Worm (Caenorhabditis elegans) whole organism, L4 larva: ENCODE results near the gene fbn-1.

Experiments
- D1046.2 ChIP-seq: fragments of 200-800 bp; sonication (Bioruptor generic); IDR thresholded peaks from 2 replicates; pipeline ENCODE4 v1.3.6; 2022; ENCODE audit warnings: missing genetic modification characterization, missing compliant biosample characterization
- F10B5.3 ChIP-seq: sonication (generic microtip); optimal IDR thresholded peaks from 2 replicates; lab custom pipeline; 2016; ENCODE audit warnings: mild to moderate bottlenecking, missing genetic modification characterization, missing compliant biosample characterization
- F49E8.2 ChIP-seq: sonication (generic microtip); optimal IDR thresholded peaks from 2 replicates; lab custom pipeline; 2016; ENCODE audit warnings: missing compliant biosample characterization, mild to moderate bottlenecking, missing genetic modification characterization, borderline replicate concordance
- R02D3.7 ChIP-seq: fragments of 150-350 bp; sonication (generic microtip); optimal IDR thresholded peaks from 3 replicates; lab custom pipeline; 2014; ENCODE audit warnings: missing biosample characterization, missing genetic modification characterization
- Y105C5A.15 ChIP-seq: fragments of 200-800 bp; sonication (Bioruptor generic); IDR thresholded peaks from 2 replicates; pipeline ENCODE4 v1.3.6; 2022; ENCODE audit warnings: missing genetic modification characterization, missing compliant biosample characterization
- Y75B8A.6 ChIP-seq: fragments of 200-800 bp; sonication (Bioruptor generic); IDR thresholded peaks from 2 replicates; pipeline ENCODE4 v1.3.6; 2022; ENCODE audit warnings: missing genetic modification reagents, missing genetic modification characterization, missing compliant biosample characterization
- ZK337.2 ChIP-seq: fragments of 200-800 bp; sonication (Bioruptor generic); IDR thresholded peaks from 2 replicates; pipeline ENCODE4 v1.3.6; 2022; ENCODE audit warnings: missing genetic modification reagents, missing genetic modification characterization, missing compliant biosample characterization
- ama-1 ChIP-seq: fragments of 150-350 bp; optimal IDR thresholded peaks from 2 replicates; lab custom pipeline; 2014; ENCODE audit warnings: inconsistent platforms, mixed read lengths
- ceh-20 ChIP-seq: fragments of 200-800 bp; sonication (Bioruptor generic); IDR thresholded peaks from 2 replicates; pipeline ENCODE4 v1.3.6; 2022; ENCODE audit warnings: missing genetic modification reagents, missing genetic modification characterization, missing compliant biosample characterization
- ceh-44 ChIP-seq: fragments of 200-800 bp; sonication (Bioruptor generic); IDR thresholded peaks from 2 replicates; pipeline ENCODE4 v1.3.6; 2022; ENCODE audit warnings: missing genetic modification reagents, missing genetic modification characterization, missing compliant biosample characterization
- ceh-82 ChIP-seq: sonication (generic microtip); optimal IDR thresholded peaks from 2 replicates; lab custom pipeline; 2017; ENCODE audit warnings: missing biosample characterization, missing genetic modification characterization
- ces-1 ChIP-seq: fragments of 150-350 bp; sonication (generic microtip); optimal IDR thresholded peaks from 4 replicates; lab custom pipeline; 2014; ENCODE audit warnings: missing biosample characterization, missing genetic modification reagents, missing genetic modification characterization
- daf-8 ChIP-seq: fragments of 200-800 bp; sonication (Bioruptor generic); IDR thresholded peaks from 2 replicates; pipeline ENCODE4 v1.3.6; 2022; ENCODE audit warnings: missing genetic modification characterization, missing compliant biosample characterization
- dmd-8 ChIP-seq: fragments of 200-800 bp; sonication (Bioruptor generic); IDR thresholded peaks from 2 replicates; pipeline ENCODE4 v1.3.6; 2022; ENCODE audit warnings: missing genetic modification characterization, missing compliant biosample characterization
- dve-1 ChIP-seq: sonication (generic microtip); optimal IDR thresholded peaks from 2 replicates; lab custom pipeline; 2017; ENCODE audit warnings: antibody characterized with exemption, mild to moderate bottlenecking, missing genetic modification characterization, missing compliant biosample characterization; ENCODE audit not compliant: insufficient read depth
- fkh-10 ChIP-seq: fragments of 150-350 bp; optimal IDR thresholded peaks from 2 replicates; lab custom pipeline; 2014; ENCODE audit warnings: missing biosample characterization, missing genetic modification reagents, missing genetic modification characterization
- hif-1 ChIP-seq, 2 experiments: sonication (generic microtip); optimal IDR thresholded peaks; 2 replicates each; lab custom pipeline; 2016 to 2017; ENCODE audit warnings: missing compliant biosample characterization in 2 of 2, missing genetic modification characterization in 2 of 2, missing genetic modification reagents in 2 of 2, missing genotype in 2 of 2, mild to moderate bottlenecking in 1 of 2
- hlh-30 ChIP-seq: sonication (generic microtip); optimal IDR thresholded peaks from 2 replicates; lab custom pipeline; 2017; ENCODE audit warnings: antibody characterized with exemption, mild to moderate bottlenecking, missing genetic modification characterization, missing compliant biosample characterization; ENCODE audit not compliant: insufficient read depth
- lim-7 ChIP-seq: fragments of 200-800 bp; sonication (Bioruptor generic); IDR thresholded peaks from 2 replicates; pipeline ENCODE4 v1.3.6; 2022; ENCODE audit warnings: missing genetic modification characterization, missing compliant biosample characterization
- lin-1 ChIP-seq: fragments of 200-800 bp; sonication (Bioruptor generic); IDR thresholded peaks from 2 replicates; pipeline ENCODE4 v1.3.6; 2022; ENCODE audit warnings: missing genetic modification reagents, missing genetic modification characterization, missing compliant biosample characterization
- lin-39 ChIP-seq: fragments of 150-350 bp; optimal IDR thresholded peaks from 2 replicates; lab custom pipeline; 2014; ENCODE audit warnings: missing biosample characterization, missing genetic modification reagents, missing genetic modification characterization
- lir-3 ChIP-seq: sonication (generic microtip); optimal IDR thresholded peaks from 2 replicates; lab custom pipeline; 2016; ENCODE audit warnings: mild to moderate bottlenecking, missing genetic modification characterization, missing compliant biosample characterization
- mdl-1 ChIP-seq, 2 experiments: fragments of 150-350 bp in 1 of 2; sonication (generic microtip) in 1 of 2; optimal IDR thresholded peaks; 2 replicates each; lab custom pipeline; 2014 to 2017; ENCODE audit warnings: missing biosample characterization in 2 of 2, missing genetic modification characterization in 2 of 2
- mdt-29 ChIP-seq: fragments of 200-800 bp; sonication (Bioruptor generic); IDR thresholded peaks from 2 replicates; pipeline ENCODE4 v1.3.6; 2022; ENCODE audit warnings: missing genetic modification reagents, missing genetic modification characterization, missing compliant biosample characterization
- mxl-3 ChIP-seq: fragments of 200-800 bp; sonication (Bioruptor generic); optimal IDR thresholded peaks from 2 replicates; lab custom pipeline; 2018; ENCODE audit warnings: mild to moderate bottlenecking, missing genetic modification characterization, missing compliant biosample characterization
- nhr-11 ChIP-seq: fragments of 150-350 bp; optimal IDR thresholded peaks from 2 replicates; lab custom pipeline; 2014; ENCODE audit warnings: missing biosample characterization, missing genetic modification characterization
- nhr-237 ChIP-seq: sonication (generic microtip); optimal IDR thresholded peaks from 2 replicates; lab custom pipeline; 2017; ENCODE audit warnings: missing biosample characterization, missing genetic modification characterization
- nhr-28 ChIP-seq: fragments of 150-350 bp; optimal IDR thresholded peaks from 2 replicates; lab custom pipeline; 2014; ENCODE audit warnings: missing biosample characterization, missing genetic modification characterization
- nhr-42 ChIP-seq: fragments of 200-800 bp; sonication (Bioruptor generic); IDR thresholded peaks from 2 replicates; pipeline ENCODE4 v1.3.6; 2022; ENCODE audit warnings: missing genetic modification characterization, missing compliant biosample characterization
- nhr-6 ChIP-seq: fragments of 150-350 bp; optimal IDR thresholded peaks from 2 replicates; lab custom pipeline; 2014; ENCODE audit warnings: missing biosample characterization, missing genetic modification characterization
- pha-4 ChIP-seq, 2 experiments: fragments of 150-350 bp in 1 of 2; fragments of 200-800 bp in 1 of 2; sonication (Bioruptor generic) in 1 of 2; IDR thresholded peaks in 1 of 2; optimal IDR thresholded peaks in 1 of 2; 2 replicates each; pipeline versions ENCODE4 v1.3.6 to Lab custom; 2014 to 2022; ENCODE audit warnings: missing genetic modification characterization in 2 of 2, missing genetic modification reagents in 2 of 2, missing biosample characterization in 1 of 2, missing compliant biosample characterization in 1 of 2
- php-3 ChIP-seq: fragments of 200-800 bp; sonication (Bioruptor generic); IDR thresholded peaks from 2 replicates; pipeline ENCODE4 v1.3.6; 2022; ENCODE audit warnings: missing genetic modification reagents, missing genetic modification characterization, missing compliant biosample characterization
- pqm-1 ChIP-seq: sonication (generic microtip); optimal IDR thresholded peaks from 2 replicates; lab custom pipeline; 2017; ENCODE audit warnings: missing biosample characterization, missing genetic modification characterization
- saeg-2 ChIP-seq: fragments of 200-800 bp; sonication (Bioruptor generic); IDR thresholded peaks from 2 replicates; pipeline ENCODE4 v1.3.6; 2022; ENCODE audit warnings: missing genetic modification reagents, missing genetic modification characterization, missing compliant biosample characterization
- tag-97 ChIP-seq: fragments of 200-800 bp; sonication (Bioruptor generic); IDR thresholded peaks from 2 replicates; pipeline ENCODE4 v1.3.6; 2022; ENCODE audit warnings: missing genetic modification characterization, missing compliant biosample characterization
- tra-1 ChIP-seq: fragments of 200-800 bp; sonication (Bioruptor generic); IDR thresholded peaks from 2 replicates; pipeline ENCODE4 v1.3.6; 2022; ENCODE audit warnings: missing genetic modification reagents, missing genetic modification characterization, missing compliant biosample characterization
- unc-62 ChIP-seq, 3 experiments: fragments of 150-350 bp in 1 of 3; sonication (generic microtip); optimal IDR thresholded peaks in 2 of 3; peaks in 1 of 3; 1 replicate in 1 of 3; 2 replicates in 2 of 3; lab custom pipeline; 2014 to 2017; ENCODE audit warnings: missing biosample characterization in 3 of 3, missing genetic modification characterization in 3 of 3, missing genetic modification reagents in 3 of 3, missing genotype in 1 of 3
- vab-7 ChIP-seq: fragments of 200-800 bp; sonication (Bioruptor generic); IDR thresholded peaks from 2 replicates; pipeline ENCODE4 v1.3.6; 2022; ENCODE audit warnings: missing genetic modification reagents, missing genetic modification characterization, missing compliant biosample characterization
- ztf-11 ChIP-seq: fragments of 150-350 bp; optimal IDR thresholded peaks from 2 replicates; lab custom pipeline; 2014; ENCODE audit warnings: missing biosample characterization, missing genetic modification characterization

The fbn-1 gene

ce11 chrIII:7643902-7644641 is 18.9 kb downstream of the fbn-1 start (continued):
- TF ChIP-seq ZK337.2 (no peak), lir-3 (tag; lab: Kevin White, UChicago) (no peak), nhr-11 (no peak), mdt-29 (GFP tag; lab: Robert Waterston, UW) (no peak), nhr-237 (tag; lab: Kevin White, UChicago) (no peak), tag-97 (GFP tag; lab: Robert Waterston, UW) (no peak), lim-7 (GFP tag; lab: Robert Waterston, UW) (no peak), Y75B8A.6 (GFP tag; lab: Robert Waterston, UW) (no peak), vab-7 (GFP tag; lab: Robert Waterston, UW) (no peak), tra-1 (GFP tag; lab: Robert Waterston, UW) (peak; percentile 86), fkh-10 (GFP tag; lab: Kevin White, UChicago) (no peak), ama-1 (no peak), php-3 (GFP tag; lab: Robert Waterston, UW) (peak; percentile 96), ceh-44 (GFP tag; lab: Robert Waterston, UW) (no peak), F49E8.2 (tag; lab: Kevin White, UChicago) (no peak), nhr-42 (GFP tag; lab: Robert Waterston, UW) (no peak), mdl-1 (tag; optimal IDR thresholded peaks at IDR 0.05; lab: Kevin White, UChicago) (peak in 1 of 2 experiments; percentile 89), lin-39 (tag; lab: Kevin White, UChicago) (no peak), pha-4 (GFP tag; IDR thresholded peaks at IDR 0.05; lab: Robert Waterston, UW) (no peak), pha-4 (tag; optimal IDR thresholded peaks at IDR 0.05; lab: Kevin White, UChicago) (peak; percentile 21), daf-8 (GFP tag; lab: Robert Waterston, UW) (no peak), ceh-20 (GFP tag; lab: Robert Waterston, UW) (peak; percentile 80), hif-1 (tag; optimal IDR thresholded peaks at IDR 0.05; lab: Kevin White, UChicago) (no peak), R02D3.7 (tag; lab: Kevin White, UChicago) (no peak), ces-1 (GFP tag; lab: Kevin White, UChicago) (no peak), ztf-11 (tag; lab: Kevin White, UChicago) (no peak), dve-1 (tag; lab: Kevin White, UChicago) (peak; percentile 86), ceh-82 (tag; lab: Kevin White, UChicago) (no peak), Y105C5A.15 (GFP tag; lab: Robert Waterston, UW) (no peak), dmd-8 (GFP tag; lab: Robert Waterston, UW) (no peak), lin-1 (GFP tag; lab: Robert Waterston, UW) (peak; percentile 74), F10B5.3 (tag; lab: Kevin White, UChicago) (no peak), D1046.2 (GFP tag; lab: Robert Waterston, UW) (no peak), mxl-3 (GFP tag; lab: Kevin White, UChicago) (peak; percentile 95), pqm-1 (tag; lab: Kevin White, UChicago) (peak; percentile 95), nhr-6 (tag; lab: Kevin White, UChicago) (no peak), saeg-2 (GFP tag; lab: Robert Waterston, UW) (no peak)
- TF ChIP-seq, all 104 proteins: peak for 24

ce11 chrIII:7645075-7645474 is 19.9 kb downstream of the fbn-1 start:
- TF ChIP-seq unc-62 (GFP tag; optimal IDR thresholded peaks at IDR 0.05 in 1 of 2; lab: Kevin White, UChicago): peak in 1 of 2 experiments; percentile 96
- TF ChIP-seq unc-62 (tag; optimal IDR thresholded peaks at IDR 0.05; lab: Kevin White, UChicago): no peak
- no peak for TF ChIP-seq php-3 (GFP tag; lab: Robert Waterston, UW)
- TF ChIP-seq nhr-28: peak; percentile 10
- peak; percentile 9 for TF ChIP-seq hlh-30 (tag; lab: Kevin White, UChicago)
